Fruit fly (Drosophila melanogaster): ENCODE results near the gene Syx17.

Gene Syx17

dm6 chr3L:4354898-4355627 lies 48.2 kb upstream of the Syx17 start (continued):
- TF ChIP-seq CG9727 (GFP tag; optimal IDR thresholded peaks at IDR 0.05) (peak; percentile 42), Opbp (GFP tag; IDR thresholded peaks at IDR 0.05; ENCODE audit: partially characterized antibody) (no peak), trh (GFP tag; optimal IDR thresholded peaks at IDR 0.05) (no peak), CG14014 (GFP tag; IDR thresholded peaks at IDR 0.05) (no peak), tup (GFP tag; optimal IDR thresholded peaks at IDR 0.05) (no peak), salm (tag; optimal IDR thresholded peaks at IDR 0.05) (no peak), Hr3 (GFP tag; optimal IDR thresholded peaks at IDR 0.05) (peak; percentile 28), CG1792 (GFP tag; optimal IDR thresholded peaks at IDR 0.05) (no peak), Neu2 (GFP tag; optimal IDR thresholded peaks at IDR 0.05; ENCODE audit: borderline replicate concordance) (no peak), unpg (GFP tag; optimal IDR thresholded peaks at IDR 0.05) (peak; percentile 26), shn (GFP tag; optimal IDR thresholded peaks at IDR 0.05) (no peak), ERR (GFP tag; optimal IDR thresholded peaks at IDR 0.05) (no peak), run (tag; optimal IDR thresholded peaks at IDR 0.05) (no peak), B-H1 (GFP tag; IDR thresholded peaks at IDR 0.05) (no peak), cwo (GFP tag; optimal IDR thresholded peaks at IDR 0.05) (no peak), ap (GFP tag; IDR thresholded peaks at IDR 0.05) (no peak), CG7963 (GFP tag; IDR thresholded peaks at IDR 0.05; ENCODE audit: partially characterized antibody) (no peak), en (GFP tag; optimal IDR thresholded peaks at IDR 0.05) (no peak), CG10147 (GFP tag; optimal IDR thresholded peaks at IDR 0.05) (peak; percentile 12), nmo (GFP tag; optimal IDR thresholded peaks at IDR 0.05) (peak; percentile 55), Bteb2 (GFP tag; optimal IDR thresholded peaks at IDR 0.05) (no peak), Hsf (GFP tag; optimal IDR thresholded peaks at IDR 0.05) (no peak), Atf-2 (GFP tag; optimal IDR thresholded peaks at IDR 0.05) (no peak), tin (GFP tag; optimal IDR thresholded peaks at IDR 0.05) (no peak), CG10959 (GFP tag; IDR thresholded peaks at IDR 0.05) (no peak), Myb (GFP tag; optimal IDR thresholded peaks at IDR 0.05) (no peak), exex (tag; optimal IDR thresholded peaks at IDR 0.05) (peak; percentile 27), CG13287 (GFP tag; IDR thresholded peaks at IDR 0.05; ENCODE audit: partially characterized antibody) (no peak), inv (GFP tag; IDR thresholded peaks at IDR 0.05; ENCODE audit: partially characterized antibody) (no peak), abd-A (tag; optimal IDR thresholded peaks at IDR 0.05) (no peak), CG34224 (GFP tag; IDR thresholded peaks at IDR 0.05; ENCODE audit: partially characterized antibody) (no peak), CG10462 (GFP tag; optimal IDR thresholded peaks at IDR 0.05) (no peak), HLH54F (GFP tag; optimal IDR thresholded peaks at IDR 0.05) (no peak), CG8765 (GFP tag; IDR thresholded peaks at IDR 0.05) (no peak), Eip74EF (GFP tag; optimal IDR thresholded peaks at IDR 0.05) (no peak), CG12659 (GFP tag; optimal IDR thresholded peaks at IDR 0.05) (peak; percentile 51), Spps (tag; optimal IDR thresholded peaks at IDR 0.05) (no peak), Kr (GFP tag; optimal IDR thresholded peaks at IDR 0.05) (no peak), dmrt99B (tag; optimal IDR thresholded peaks at IDR 0.05) (peak; percentile 33), CG5245 (GFP tag; optimal IDR thresholded peaks at IDR 0.05) (no peak), CG17385 (GFP tag; optimal IDR thresholded peaks at IDR 0.05) (peak; percentile 41), usp (GFP tag; optimal IDR thresholded peaks at IDR 0.05) (no peak), Mes4 (GFP tag; optimal IDR thresholded peaks at IDR 0.05) (no peak), CG13624 (GFP tag; optimal IDR thresholded peaks at IDR 0.05) (no peak), CG14710 (tag; optimal IDR thresholded peaks at IDR 0.05) (peak; percentile 34), odd (GFP tag; optimal IDR thresholded peaks at IDR 0.05) (peak; percentile 37), HLH4C (GFP tag; IDR thresholded peaks at IDR 0.05; ENCODE audit: partially characterized antibody) (no peak), Doc3 (GFP tag; IDR thresholded peaks at IDR 0.05; ENCODE audit: partially characterized antibody) (no peak), ATbp (GFP tag; optimal IDR thresholded peaks at IDR 0.05) (peak; percentile 7)
